Worm (Caenorhabditis elegans) whole organism, mixed stage, embryonic: Measurements from ENCODE around the gene gmap-2.

Experiments
- M03D4.4 ChIP-seq: sonication (generic microtip); optimal IDR thresholded peaks from 2 replicates; lab custom pipeline; 2017; ENCODE audit warnings: mild to moderate bottlenecking, missing genetic modification characterization, missing compliant biosample characterization
- bed-3 ChIP-seq: fragments of 200-800 bp; sonication (Bioruptor generic); optimal IDR thresholded peaks from 3 replicates; lab custom pipeline; 2018; ENCODE audit warnings: mild to moderate bottlenecking, missing genetic modification characterization, moderate library complexity, missing compliant biosample characterization
- blmp-1 ChIP-seq: fragments of 150-350 bp; optimal IDR thresholded peaks from 2 replicates; lab custom pipeline; 2014; ENCODE audit warnings: missing biosample characterization, missing genetic modification characterization
- ceh-39 ChIP-seq: fragments of 150-350 bp; optimal IDR thresholded peaks from 2 replicates; lab custom pipeline; 2014; ENCODE audit warnings: missing biosample characterization, missing genetic modification characterization
- ceh-43 ChIP-seq: fragments of 200-800 bp; sonication (Bioruptor generic); optimal IDR thresholded peaks from 2 replicates; lab custom pipeline; 2018; ENCODE audit warnings: mild to moderate bottlenecking, missing genetic modification characterization, moderate library complexity, missing compliant biosample characterization
- ceh-83 ChIP-seq: fragments of 200-800 bp; sonication (Bioruptor generic); optimal IDR thresholded peaks from 2 replicates; lab custom pipeline; 2018; ENCODE audit warnings: mild to moderate bottlenecking, missing genetic modification characterization, missing compliant biosample characterization
- ces-1 ChIP-seq: fragments of 150-350 bp; optimal IDR thresholded peaks from 2 replicates; lab custom pipeline; 2014; ENCODE audit warnings: missing biosample characterization, missing genetic modification reagents, missing genetic modification characterization
- cnd-1 ChIP-seq: fragments of 200-800 bp; sonication (Bioruptor generic); optimal IDR thresholded peaks from 2 replicates; lab custom pipeline; 2018; ENCODE audit warnings: mild to moderate bottlenecking, missing genetic modification characterization, missing compliant biosample characterization
- drap-1 ChIP-seq: fragments of 200-800 bp; sonication (Bioruptor generic); optimal IDR thresholded peaks from 3 replicates; lab custom pipeline; 2018; ENCODE audit warnings: mild to moderate bottlenecking, missing genetic modification characterization, missing compliant biosample characterization
- elt-1 ChIP-seq: sonication (generic microtip); optimal IDR thresholded peaks from 2 replicates; lab custom pipeline; 2017; ENCODE audit warnings: missing genetic modification characterization, mild to moderate bottlenecking, missing compliant biosample characterization, antibody characterized with exemption, moderate library complexity, borderline replicate concordance; ENCODE audit not compliant: insufficient read depth
- elt-3 ChIP-seq: fragments of 150-350 bp; optimal IDR thresholded peaks from 2 replicates; lab custom pipeline; 2014; ENCODE audit warnings: missing biosample characterization, missing genetic modification characterization
- flh-1 ChIP-seq: fragments of 200-800 bp; sonication (Bioruptor generic); optimal IDR thresholded peaks from 2 replicates; lab custom pipeline; 2018; ENCODE audit warnings: mild to moderate bottlenecking, missing genetic modification characterization, moderate library complexity, missing compliant biosample characterization
- ham-2 ChIP-seq: fragments of 200-800 bp; sonication (Bioruptor generic); optimal IDR thresholded peaks from 2 replicates; lab custom pipeline; 2018; ENCODE audit warnings: mild to moderate bottlenecking, missing genetic modification characterization, missing compliant biosample characterization
- hlh-1 ChIP-seq: fragments of 150-350 bp; optimal IDR thresholded peaks from 2 replicates; lab custom pipeline; 2014; ENCODE audit warnings: missing biosample characterization, missing genetic modification reagents, missing genetic modification characterization
- lin-13 ChIP-seq: fragments of 150-350 bp; optimal IDR thresholded peaks from 2 replicates; lab custom pipeline; 2014; ENCODE audit warnings: missing biosample characterization, missing genetic modification characterization
- lin-32 ChIP-seq: fragments of 200-800 bp; sonication (Bioruptor generic); optimal IDR thresholded peaks from 2 replicates; lab custom pipeline; 2018; ENCODE audit warnings: mild to moderate bottlenecking, missing genetic modification characterization, missing compliant biosample characterization
- lsy-2 ChIP-seq: fragments of 150-350 bp; optimal IDR thresholded peaks from 2 replicates; lab custom pipeline; 2014; ENCODE audit warnings: missing biosample characterization, missing genetic modification characterization
- mab-5 ChIP-seq: fragments of 150-350 bp; optimal IDR thresholded peaks from 2 replicates; lab custom pipeline; 2014; ENCODE audit warnings: missing biosample characterization, missing genetic modification characterization
- mep-1 ChIP-seq: fragments of 150-350 bp; optimal IDR thresholded peaks from 2 replicates; lab custom pipeline; 2017; ENCODE audit warnings: missing biosample characterization, missing genetic modification reagents, missing genetic modification characterization, inconsistent platforms
- mls-2 ChIP-seq: sonication (generic microtip); optimal IDR thresholded peaks from 2 replicates; lab custom pipeline; 2016; ENCODE audit warnings: mild to moderate bottlenecking, missing genetic modification characterization, moderate library complexity, missing compliant biosample characterization
- nhr-12 ChIP-seq: fragments of 150-350 bp; optimal IDR thresholded peaks from 2 replicates; lab custom pipeline; 2014; ENCODE audit warnings: missing biosample characterization, missing genetic modification characterization
- nhr-2 ChIP-seq: fragments of 150-350 bp; optimal IDR thresholded peaks from 2 replicates; lab custom pipeline; 2014; ENCODE audit warnings: missing biosample characterization, missing genetic modification characterization
- nhr-237 ChIP-seq: fragments of 150-350 bp; optimal IDR thresholded peaks from 2 replicates; lab custom pipeline; 2014; ENCODE audit warnings: missing biosample characterization, missing genetic modification characterization
- nhr-28 ChIP-seq: fragments of 150-350 bp; optimal IDR thresholded peaks from 2 replicates; lab custom pipeline; 2014; ENCODE audit warnings: missing biosample characterization, missing genetic modification characterization
- nhr-76 ChIP-seq: sonication (generic microtip); optimal IDR thresholded peaks from 2 replicates; lab custom pipeline; 2017; ENCODE audit warnings: missing biosample characterization, missing genetic modification characterization
- pha-4 ChIP-seq: fragments of 150-350 bp; optimal IDR thresholded peaks from 2 replicates; lab custom pipeline; 2018; ENCODE audit warnings: missing biosample characterization, missing genetic modification reagents, missing genetic modification characterization
- sem-2 ChIP-seq: fragments of 200-800 bp; sonication (Bioruptor generic); optimal IDR thresholded peaks from 2 replicates; lab custom pipeline; 2018; ENCODE audit warnings: mild to moderate bottlenecking, missing genetic modification characterization, missing compliant biosample characterization
- snpc-4 ChIP-seq: fragments of 150-350 bp; optimal IDR thresholded peaks from 2 replicates; lab custom pipeline; 2014; ENCODE audit warnings: missing biosample characterization, missing genetic modification characterization
- sptf-1 ChIP-seq: sonication (generic microtip); optimal IDR thresholded peaks from 2 replicates; lab custom pipeline; 2017; ENCODE audit warnings: mild to moderate bottlenecking, missing genetic modification characterization, moderate library complexity, missing compliant biosample characterization
- tbx-8 ChIP-seq: fragments of 200-800 bp; sonication (Bioruptor generic); optimal IDR thresholded peaks from 2 replicates; lab custom pipeline; 2018; ENCODE audit warnings: mild to moderate bottlenecking, missing genetic modification characterization, moderate library complexity, missing compliant biosample characterization
- unc-39 ChIP-seq: fragments of 150-350 bp; optimal IDR thresholded peaks from 2 replicates; lab custom pipeline; 2014; ENCODE audit warnings: missing biosample characterization, missing genetic modification characterization
- unc-62 ChIP-seq: fragments of 150-350 bp; optimal IDR thresholded peaks from 2 replicates; lab custom pipeline; 2014; ENCODE audit warnings: missing biosample characterization, missing genetic modification reagents, missing genetic modification characterization
- zip-8 ChIP-seq: fragments of 150-350 bp; optimal IDR thresholded peaks from 2 replicates; lab custom pipeline; 2014; ENCODE audit warnings: missing biosample characterization, missing genetic modification characterization
- ztf-11 ChIP-seq: fragments of 150-350 bp; optimal IDR thresholded peaks from 2 replicates; lab custom pipeline; 2014; ENCODE audit warnings: missing biosample characterization, missing genetic modification characterization

The gmap-2 gene

DNA sequence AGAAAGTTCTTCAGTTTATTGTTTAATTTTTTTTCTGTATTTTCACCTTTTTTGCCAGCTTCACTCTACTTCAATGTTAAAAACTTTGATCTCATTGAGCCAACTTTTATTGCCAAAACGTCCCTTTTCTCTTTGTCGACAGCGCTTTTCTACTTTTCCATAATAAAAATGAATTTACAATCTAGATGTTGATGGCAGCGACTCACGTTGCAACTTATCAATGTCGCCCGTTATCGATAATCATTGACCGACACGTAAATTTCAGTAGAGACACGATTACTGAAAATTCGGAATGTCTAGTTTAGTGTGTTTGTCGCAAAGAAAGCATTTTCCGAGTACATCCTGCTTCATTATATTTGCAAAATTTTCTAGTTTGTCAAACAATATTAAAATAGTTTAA, 36.7 kb upstream of the gmap-2 start:
- no peak for TF ChIP-seq lsy-2 (tag; lab: Kevin White, UChicago)
- no peak for TF ChIP-seq mab-5 (tag; lab: Kevin White, UChicago)
- TF ChIP-seq tbx-8 (GFP tag; lab: Kevin White, UChicago) = no peak
- TF ChIP-seq nhr-76 (tag; lab: Kevin White, UChicago) = no peak
- no peak for TF ChIP-seq drap-1
- TF ChIP-seq lin-32 = no peak
- TF ChIP-seq sem-2 (GFP tag; lab: Kevin White, UChicago) = no peak
- no peak for TF ChIP-seq unc-39 (tag; lab: Kevin White, UChicago)
- no peak for TF ChIP-seq sptf-1 (tag; lab: Kevin White, UChicago)
- TF ChIP-seq ces-1 (GFP tag; lab: Kevin White, UChicago) = no peak
- no peak for TF ChIP-seq ceh-43
- TF ChIP-seq ham-2 (GFP tag; lab: Kevin White, UChicago) = no peak
- no peak for TF ChIP-seq lin-13 (tag; lab: Kevin White, UChicago)
- TF ChIP-seq elt-1 = no peak
- no peak for TF ChIP-seq ceh-83 (GFP tag; lab: Kevin White, UChicago)
- no peak for TF ChIP-seq ztf-11 (tag; lab: Kevin White, UChicago)
- TF ChIP-seq snpc-4 (tag; lab: Kevin White, UChicago) = no peak

DNA sequence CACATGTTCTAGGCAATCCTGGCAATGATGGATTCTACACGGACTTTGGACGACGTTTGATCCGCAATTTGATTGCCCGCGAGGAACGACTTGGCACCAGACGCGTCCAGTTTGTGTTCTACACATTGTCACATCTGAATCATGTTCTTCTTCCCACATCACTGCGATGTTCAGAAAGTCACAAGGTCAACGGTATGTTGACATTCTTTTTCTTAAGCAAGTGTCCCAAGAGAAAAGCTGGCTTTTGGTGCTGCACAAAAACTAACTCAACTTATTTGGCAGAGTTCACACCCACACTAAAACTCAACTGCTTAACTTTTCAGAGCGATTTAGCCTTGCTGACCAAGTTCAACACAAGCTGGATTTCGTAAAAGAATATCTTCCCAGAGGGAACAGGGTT, 35.5 kb upstream of the gmap-2 start:
- TF ChIP-seq ceh-83 (GFP tag; lab: Kevin White, UChicago) (no peak), zip-8 (tag; lab: Kevin White, UChicago) (no peak), unc-62 (GFP tag; lab: Kevin White, UChicago) (no peak), elt-3 (no peak), mls-2 (no peak), bed-3 (no peak), snpc-4 (tag; lab: Kevin White, UChicago) (no peak), flh-1 (GFP tag; lab: Kevin White, UChicago) (no peak), cnd-1 (tag; lab: Kevin White, UChicago) (no peak), blmp-1 (no peak), nhr-2 (tag; lab: Kevin White, UChicago) (no peak), drap-1 (no peak), ceh-39 (tag; lab: Kevin White, UChicago) (no peak), ceh-43 (no peak), ces-1 (GFP tag; lab: Kevin White, UChicago) (no peak), mab-5 (tag; lab: Kevin White, UChicago) (no peak), lsy-2 (tag; lab: Kevin White, UChicago) (no peak), lin-13 (tag; lab: Kevin White, UChicago) (no peak), M03D4.4 (tag; lab: Kevin White, UChicago) (no peak), sptf-1 (tag; lab: Kevin White, UChicago) (no peak)

DNA sequence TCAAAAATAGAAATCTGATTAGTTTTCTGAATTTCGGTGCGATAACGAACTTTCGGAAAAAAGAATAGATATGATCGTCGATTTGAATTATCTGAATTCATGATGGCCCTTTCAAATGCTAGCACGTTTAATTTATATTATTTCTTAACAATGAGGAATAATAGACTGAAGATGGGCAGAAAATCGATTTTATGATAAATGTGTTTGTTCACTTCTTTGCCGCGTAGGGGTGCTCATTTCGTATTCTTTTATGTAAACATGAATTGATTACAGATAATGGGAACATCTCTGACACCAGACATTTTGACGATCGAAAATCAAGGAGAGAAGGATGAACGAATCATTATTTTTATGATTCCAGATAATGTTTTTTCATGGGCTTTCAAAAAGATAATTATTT, 34.4 kb upstream of the gmap-2 start, which contains the start of gene F11C1.9:
TSS of gene F11C1.9 (minus strand) at position 101 of the 400 bp plus-strand sequence.
- TF ChIP-seq pha-4 (no peak), blmp-1 (no peak), lin-32 (no peak), unc-62 (GFP tag; lab: Kevin White, UChicago) (no peak)

DNA sequence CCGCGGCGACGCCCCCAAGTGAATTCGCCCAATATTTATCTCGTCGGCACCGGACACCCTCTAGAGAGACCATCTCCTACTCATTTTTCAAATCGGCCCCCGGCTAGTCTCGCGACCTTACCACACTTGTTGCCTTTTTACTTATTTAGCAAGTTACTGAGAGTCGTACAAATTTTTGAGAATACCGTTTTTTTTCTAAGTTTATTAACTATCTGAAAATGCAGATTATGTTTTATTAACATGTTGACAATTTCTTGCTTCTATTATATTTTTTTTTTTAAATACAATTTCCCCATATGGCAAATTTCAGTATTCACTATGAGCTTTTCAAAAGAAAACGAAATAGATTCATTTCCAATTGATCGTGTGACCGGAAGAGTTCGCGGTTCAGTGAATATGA, 33.7 kb upstream of the gmap-2 start, which contains the start of the genes F11C1.4 and F11C1.10:
TSS of gene F11C1.4 (plus strand) at position 301 of the 400 bp plus-strand sequence.
TSS of gene F11C1.10 (plus strand) at position 309 of the 400 bp plus-strand sequence.
- TF ChIP-seq ceh-39 (tag; lab: Kevin White, UChicago) (no peak), lin-13 (tag; lab: Kevin White, UChicago) (no peak), snpc-4 (tag; lab: Kevin White, UChicago) (no peak), elt-3 (no peak), ceh-83 (GFP tag; lab: Kevin White, UChicago) (no peak), unc-62 (GFP tag; lab: Kevin White, UChicago) (no peak), ham-2 (GFP tag; lab: Kevin White, UChicago) (no peak), unc-39 (tag; lab: Kevin White, UChicago) (no peak)

DNA sequence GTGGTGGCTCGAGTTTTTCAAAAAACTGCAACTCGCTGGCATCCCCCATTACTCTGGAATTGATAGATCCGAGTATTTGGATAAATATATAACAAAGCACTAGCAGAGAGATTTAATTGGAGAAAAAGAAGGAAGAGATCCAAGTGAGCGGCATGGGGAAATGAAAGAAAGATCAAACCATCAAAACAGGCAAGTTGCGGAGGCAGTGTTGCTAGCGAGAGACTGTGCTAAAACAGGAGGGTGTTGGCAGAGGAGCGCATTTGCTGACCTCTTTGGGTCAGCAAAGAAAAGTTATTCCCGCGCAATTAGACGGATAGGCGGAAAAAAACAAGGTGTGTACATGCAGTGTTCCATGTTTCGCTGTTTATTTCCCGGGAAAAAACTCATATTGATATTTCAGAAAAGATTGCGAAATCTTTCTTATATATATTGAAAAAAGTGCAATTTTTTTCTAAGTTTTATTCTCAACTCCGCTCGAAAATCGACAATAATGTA, 32.6 kb upstream of the gmap-2 start, which contains the start of gene ppk-3:
TSS of gene ppk-3 (minus strand) at position 51 of the 495 bp plus-strand sequence.
- TF ChIP-seq M03D4.4 (tag; lab: Kevin White, UChicago) (peak; percentile 5), hlh-1 (tag; lab: Kevin White, UChicago) (peak; percentile 5), cnd-1 (tag; lab: Kevin White, UChicago) (no peak), nhr-237 (tag; lab: Kevin White, UChicago) (peak; percentile 36), mep-1 (tag; lab: Kevin White, UChicago) (peak; percentile 73), sem-2 (GFP tag; lab: Kevin White, UChicago) (no peak), ceh-83 (GFP tag; lab: Kevin White, UChicago) (no peak), mls-2 (peak; percentile 38), nhr-28 (no peak), nhr-12 (tag; lab: Kevin White, UChicago) (no peak), lin-32 (no peak), ztf-11 (tag; lab: Kevin White, UChicago) (no peak), lin-13 (tag; lab: Kevin White, UChicago) (peak; percentile 44), lsy-2 (tag; lab: Kevin White, UChicago) (no peak), bed-3 (no peak), nhr-2 (tag; lab: Kevin White, UChicago) (no peak), ceh-39 (tag; lab: Kevin White, UChicago) (no peak), ceh-43 (no peak), elt-3 (no peak), pha-4 (peak; percentile 40), drap-1 (no peak)
